Worm (Caenorhabditis elegans): ENCODE results near the gene olrn-1.

olrn-1 gene

ce11 chrX:15591068-15591467 lies 53.6 kb downstream of the olrn-1 start, which contains the start of gene usp-33:
Gene usp-33 (plus strand): TSS chrX:15591368.
- TF ChIP-seq efl-3 (GFP tag; optimal IDR thresholded peaks at IDR 0.05) (no peak), ztf-4 (tag; optimal IDR thresholded peaks at IDR 0.05) (no peak), dpl-1 (GFP tag; optimal IDR thresholded peaks at IDR 0.05) (no peak), Y116A8C.19 (tag; optimal IDR thresholded peaks at IDR 0.05; ENCODE audit: borderline replicate concordance) (no peak), lin-13 (GFP tag; optimal IDR thresholded peaks at IDR 0.05) (no peak)

- TF ChIP-seq lir-3 (tag; optimal IDR thresholded peaks at IDR 0.05; ENCODE audit: poor library complexity): no peak
- TF ChIP-seq jun-1 (tag; optimal IDR thresholded peaks at IDR 0.05): no peak
- no peak for TF ChIP-seq egl-13 (tag; optimal IDR thresholded peaks at IDR 0.05)
- no peak for TF ChIP-seq lin-13 (GFP tag; optimal IDR thresholded peaks at IDR 0.05)
- TF ChIP-seq alr-1 (tag; optimal IDR thresholded peaks at IDR 0.05; ENCODE audit: borderline replicate concordance): no peak
- TF ChIP-seq ceh-63 (GFP tag; optimal IDR thresholded peaks at IDR 0.05): no peak
- TF ChIP-seq hlh-4 (tag; optimal IDR thresholded peaks at IDR 0.05): no peak
- TF ChIP-seq tbx-2 (tag; optimal IDR thresholded peaks at IDR 0.05): no peak
- no peak for TF ChIP-seq blmp-1 (tag; optimal IDR thresholded peaks at IDR 0.05)
- TF ChIP-seq nhr-11 (tag; optimal IDR thresholded peaks at IDR 0.05): no peak
- TF ChIP-seq pax-3 (tag; optimal IDR thresholded peaks at IDR 0.05): no peak
- TF ChIP-seq ztf-11 (tag; optimal IDR thresholded peaks at IDR 0.05): no peak
- no peak for TF ChIP-seq ceh-88 (GFP tag; IDR thresholded peaks at IDR 0.05)
- no peak for TF ChIP-seq ama-1 (optimal IDR thresholded peaks at IDR 0.05)
- TF ChIP-seq nhr-85 (tag): no peak
- TF ChIP-seq snu-23 (GFP tag; optimal IDR thresholded peaks at IDR 0.05): no peak
- no peak for TF ChIP-seq grh-1 (GFP tag; IDR thresholded peaks at IDR 0.05)
These were observed 55.9 kb downstream of the olrn-1 start for ce11 chrX:15593366-15593765.

- no peak for TF ChIP-seq lin-14 (GFP tag; optimal IDR thresholded peaks at IDR 0.05)
These were observed 56.6 kb downstream of the olrn-1 start for ce11 chrX:15594019-15594418.
